Fruit fly (Drosophila melanogaster) whole organism, embryonic: ENCODE data around the gene Cdc16.

Source experiments
- ATbp ChIP-seq: fragments of 200-800 bp; sonication (Bioruptor generic); optimal IDR thresholded peaks from 2 replicates; lab custom pipeline; 2017; ENCODE audit warnings: missing biosample characterization, mild to moderate bottlenecking, missing genetic modification characterization, missing genetic modification reagents
- CG12219 ChIP-seq: fragments of 200-800 bp; sonication (Bioruptor generic); optimal IDR thresholded peaks from 3 replicates; lab custom pipeline; 2018; ENCODE audit warnings: missing biosample characterization, mild to moderate bottlenecking, missing genetic modification characterization
- CG17186 ChIP-seq: fragments of 200-800 bp; sonication (Bioruptor generic); optimal IDR thresholded peaks from 3 replicates; lab custom pipeline; 2017; ENCODE audit warnings: missing biosample characterization, missing genetic modification reagents, missing genetic modification characterization
- CG42726 ChIP-seq: fragments of 200-800 bp; sonication (Bioruptor generic); IDR thresholded peaks from 2 replicates; pipeline ENCODE4 v1.3.6; 2022; ENCODE audit warnings: missing biosample characterization, missing genetic modification characterization; ENCODE audit not compliant: partially characterized antibody
- CG6689 ChIP-seq: fragments of 200-800 bp; sonication (Bioruptor generic); IDR thresholded peaks from 2 replicates; pipeline ENCODE4 v1.3.6; 2022; ENCODE audit warnings: missing biosample characterization, missing genetic modification characterization
- Gug ChIP-seq: fragments of 200-800 bp; sonication (Bioruptor generic); IDR thresholded peaks from 4 replicates; pipeline ENCODE4 v1.3.6; 2022; ENCODE audit warnings: missing biosample characterization, missing genetic modification characterization
- Opbp ChIP-seq: fragments of 200-800 bp; sonication (Bioruptor generic); IDR thresholded peaks from 3 replicates; pipeline ENCODE4 v1.3.6; 2022; ENCODE audit warnings: missing biosample characterization, missing genetic modification characterization; ENCODE audit not compliant: partially characterized antibody
- bbx ChIP-seq: fragments of 200-800 bp; sonication (Bioruptor generic); IDR thresholded peaks from 2 replicates; pipeline ENCODE4 v1.3.6; 2022; ENCODE audit warnings: missing biosample characterization, missing genetic modification characterization; ENCODE audit not compliant: partially characterized antibody
- fd3F ChIP-seq: fragments of 200-800 bp; sonication (Bioruptor generic); optimal IDR thresholded peaks from 2 replicates; lab custom pipeline; 2018; ENCODE audit warnings: missing biosample characterization, mild to moderate bottlenecking, missing genetic modification characterization, moderate library complexity
- jigr1 ChIP-seq: fragments of 200-800 bp; sonication (Bioruptor generic); IDR thresholded peaks from 3 replicates; pipeline ENCODE4 v1.3.6; 2022; ENCODE audit warnings: missing biosample characterization, missing genetic modification characterization
- psq ChIP-seq: fragments of 200-800 bp; sonication (Bioruptor generic); optimal IDR thresholded peaks from 2 replicates; lab custom pipeline; 2017; ENCODE audit warnings: missing biosample characterization, missing genetic modification characterization
- sim ChIP-seq: fragments of 200-800 bp; sonication (Bioruptor generic); IDR thresholded peaks from 2 replicates; pipeline ENCODE4 v1.3.6; 2022; ENCODE audit warnings: missing biosample characterization, missing genetic modification characterization
- trem ChIP-seq: fragments of 200-800 bp; optimal IDR thresholded peaks from 3 replicates; lab custom pipeline; 2019; ENCODE audit warnings: missing biosample characterization, mild to moderate bottlenecking, missing genetic modification characterization, moderate library complexity
- zen2 ChIP-seq: fragments of 200-800 bp; sonication (Bioruptor generic); IDR thresholded peaks from 3 replicates; pipeline ENCODE4 v1.3.6; 2022; ENCODE audit warnings: missing biosample characterization, missing genetic modification characterization; ENCODE audit not compliant: partially characterized antibody

DNA sequence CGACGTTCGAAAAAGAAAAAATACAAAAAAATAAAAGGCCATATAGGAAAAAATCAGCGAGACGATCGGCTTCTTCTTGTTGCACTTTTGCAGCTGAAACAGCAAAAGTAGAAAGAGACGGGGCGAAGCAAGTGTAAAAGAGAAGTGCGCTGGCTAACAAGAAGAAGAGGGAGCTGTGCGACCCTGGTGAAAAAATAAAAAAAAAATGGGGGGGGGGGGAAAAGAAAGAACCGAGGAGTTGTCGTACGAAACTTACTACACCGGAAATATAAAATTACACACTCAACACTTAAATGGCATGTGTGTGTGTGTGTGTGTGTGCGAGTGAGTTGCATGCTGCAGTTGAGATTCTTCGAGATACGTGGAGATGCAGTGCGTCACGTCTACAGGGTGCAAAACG is 37.9 kb downstream of the Cdc16 start:
- TF ChIP-seq sim (GFP tag; lab: Robert Waterston, UW) (no peak), CG42726 (GFP tag; lab: Robert Waterston, UW) (no peak), bbx (GFP tag; lab: Robert Waterston, UW) (no peak), CG17186 (GFP tag; lab: Kevin White, UChicago) (no peak), Gug (GFP tag; lab: Robert Waterston, UW) (no peak), jigr1 (GFP tag; lab: Robert Waterston, UW) (no peak), CG6689 (GFP tag; lab: Robert Waterston, UW) (no peak), ATbp (GFP tag; lab: Kevin White, UChicago) (no peak), CG12219 (GFP tag; lab: Kevin White, UChicago) (no peak), fd3F (GFP tag; lab: Kevin White, UChicago) (no peak), zen2 (GFP tag; lab: Robert Waterston, UW) (no peak), trem (tag; lab: Kevin White, UChicago) (no peak), Opbp (no peak), psq (GFP tag; lab: Kevin White, UChicago) (no peak)
